Worm (Caenorhabditis elegans): Measurements from ENCODE around the gene Y71H2B.11.

- TF ChIP-seq nhr-77 (tag; optimal IDR thresholded peaks at IDR 0.05) (no peak), ama-1 (optimal IDR thresholded peaks at IDR 0.05) (no peak), sptf-1 (tag; optimal IDR thresholded peaks at IDR 0.05) (no peak), ceh-90 (tag; optimal IDR thresholded peaks at IDR 0.05) (no peak), lsy-2 (tag; optimal IDR thresholded peaks at IDR 0.05) (no peak), ceh-82 (tag; optimal IDR thresholded peaks at IDR 0.05) (no peak), lin-39 (tag; optimal IDR thresholded peaks at IDR 0.05) (no peak), aly-2 (tag; optimal IDR thresholded peaks at IDR 0.05) (no peak), tbx-2 (tag; optimal IDR thresholded peaks at IDR 0.05) (no peak), blmp-1 (tag; optimal IDR thresholded peaks at IDR 0.05) (no peak)
Observed at ce11 chrIII:2636137-2636536, 32.4 kb downstream of the Y71H2B.11 start, which contains the start of gene zmp-2.
